Worm (Caenorhabditis elegans) whole organism, L2 larva: ENCODE data around the gene irld-47.

Source experiments
- C34F6.9 ChIP-seq: fragments of 150-350 bp; optimal IDR thresholded peaks from 2 replicates; lab custom pipeline; 2014; ENCODE audit warnings: missing biosample characterization, missing genetic modification characterization
- F13H6.1 ChIP-seq: sonication (generic microtip); optimal IDR thresholded peaks from 2 replicates; lab custom pipeline; 2016; ENCODE audit warnings: missing genetic modification characterization, missing compliant biosample characterization
- R02D3.7 ChIP-seq: fragments of 150-350 bp; optimal IDR thresholded peaks from 2 replicates; lab custom pipeline; 2014; ENCODE audit warnings: missing biosample characterization, missing genetic modification characterization
- Y55F3AM.14 ChIP-seq: fragments of 200-800 bp; sonication (Bioruptor generic); optimal IDR thresholded peaks from 2 replicates; lab custom pipeline; 2018; ENCODE audit warnings: mild to moderate bottlenecking, missing genetic modification characterization, missing compliant biosample characterization
- alr-1 ChIP-seq: fragments of 150-350 bp; optimal IDR thresholded peaks from 2 replicates; lab custom pipeline; 2014; ENCODE audit warnings: missing biosample characterization, missing genetic modification characterization
- aly-2 ChIP-seq: fragments of 150-350 bp; optimal IDR thresholded peaks from 2 replicates; lab custom pipeline; 2014; ENCODE audit warnings: missing biosample characterization, missing genetic modification characterization
- ama-1 ChIP-seq: fragments of 150-350 bp; optimal IDR thresholded peaks from 2 replicates; lab custom pipeline; 2018; ENCODE audit warnings: inconsistent platforms
- blmp-1 ChIP-seq: sonication (generic microtip); optimal IDR thresholded peaks from 2 replicates; lab custom pipeline; 2017; ENCODE audit warnings: missing genetic modification characterization, mild to moderate bottlenecking, missing compliant biosample characterization, antibody characterized with exemption, moderate library complexity; ENCODE audit not compliant: insufficient read depth
- ceh-16 ChIP-seq: fragments of 150-350 bp; optimal IDR thresholded peaks from 2 replicates; lab custom pipeline; 2014; ENCODE audit warnings: missing biosample characterization, missing genetic modification characterization
- crh-2 ChIP-seq: sonication (generic microtip); optimal IDR thresholded peaks from 2 replicates; lab custom pipeline; 2017; ENCODE audit warnings: missing biosample characterization, missing genetic modification characterization
- dmd-4 ChIP-seq: sonication (generic microtip); optimal IDR thresholded peaks from 2 replicates; lab custom pipeline; 2017; ENCODE audit warnings: missing biosample characterization, missing genetic modification characterization
- egl-27 ChIP-seq: sonication (generic microtip); optimal IDR thresholded peaks from 3 replicates; lab custom pipeline; 2017; ENCODE audit warnings: missing biosample characterization, missing genetic modification reagents, missing genetic modification characterization
- elt-3 ChIP-seq: sonication (generic microtip); optimal IDR thresholded peaks from 2 replicates; lab custom pipeline; 2017; ENCODE audit warnings: missing biosample characterization, missing genetic modification characterization
- lin-11 ChIP-seq: fragments of 150-350 bp; sonication (generic microtip); optimal IDR thresholded peaks from 2 replicates; lab custom pipeline; 2014; ENCODE audit warnings: missing biosample characterization, missing genetic modification characterization, inconsistent platforms, mixed read lengths
- lin-13 ChIP-seq: fragments of 150-350 bp; optimal IDR thresholded peaks from 2 replicates; lab custom pipeline; 2014; ENCODE audit warnings: missing biosample characterization, missing genetic modification reagents, missing genetic modification characterization
- lin-39 ChIP-seq: fragments of 150-350 bp; optimal IDR thresholded peaks from 2 replicates; lab custom pipeline; 2014; ENCODE audit warnings: missing biosample characterization, missing genetic modification reagents, missing genetic modification characterization
- lsy-2 ChIP-seq, 2 experiments: fragments of 150-350 bp in 1 of 2; sonication (generic microtip) in 1 of 2; optimal IDR thresholded peaks; 2 replicates each; lab custom pipeline; 2014 to 2017; ENCODE audit warnings: missing biosample characterization in 2 of 2, missing genetic modification characterization in 2 of 2
- mbf-1 ChIP-seq: sonication (generic microtip); optimal IDR thresholded peaks from 2 replicates; lab custom pipeline; 2017; ENCODE audit warnings: missing biosample characterization, missing genetic modification characterization
- nhr-10 ChIP-seq: sonication (generic microtip); optimal IDR thresholded peaks from 2 replicates; lab custom pipeline; 2017; ENCODE audit warnings: missing biosample characterization, missing genetic modification characterization
- nhr-12 ChIP-seq: fragments of 150-350 bp; optimal IDR thresholded peaks from 2 replicates; lab custom pipeline; 2014; ENCODE audit warnings: missing biosample characterization, missing genetic modification characterization
- nhr-21 ChIP-seq: fragments of 150-350 bp; optimal IDR thresholded peaks from 2 replicates; lab custom pipeline; 2014; ENCODE audit warnings: missing biosample characterization, missing genetic modification characterization
- nhr-23 ChIP-seq: fragments of 150-350 bp; optimal IDR thresholded peaks from 2 replicates; lab custom pipeline; 2014; ENCODE audit warnings: missing biosample characterization, missing genetic modification reagents, missing genetic modification characterization
- nhr-237 ChIP-seq: fragments of 150-350 bp; optimal IDR thresholded peaks from 2 replicates; lab custom pipeline; 2014; ENCODE audit warnings: missing biosample characterization, missing genetic modification characterization
- nhr-77 ChIP-seq: fragments of 150-350 bp; optimal IDR thresholded peaks from 2 replicates; lab custom pipeline; 2014; ENCODE audit warnings: missing biosample characterization, missing genetic modification characterization
- peb-1 ChIP-seq: fragments of 150-350 bp; optimal IDR thresholded peaks from 2 replicates; lab custom pipeline; 2014; ENCODE audit warnings: missing biosample characterization, missing genetic modification characterization
- sem-4 ChIP-seq: fragments of 150-350 bp; optimal IDR thresholded peaks from 2 replicates; lab custom pipeline; 2014; ENCODE audit warnings: missing biosample characterization, missing genetic modification reagents, missing genetic modification characterization
- skn-1 ChIP-seq: sonication (generic microtip); optimal IDR thresholded peaks from 2 replicates; lab custom pipeline; 2017; ENCODE audit warnings: missing biosample characterization, missing genetic modification characterization
- sma-3 ChIP-seq: sonication (generic microtip); optimal IDR thresholded peaks from 2 replicates; lab custom pipeline; 2016; ENCODE audit warnings: missing genetic modification reagents, missing genetic modification characterization, missing compliant biosample characterization
- sma-9 ChIP-seq, 2 experiments: fragments of 150-350 bp in 1 of 2; sonication (generic microtip) in 1 of 2; optimal IDR thresholded peaks; 2 replicates each; lab custom pipeline; 2014 to 2016; ENCODE audit warnings: missing genetic modification characterization in 2 of 2, mild to moderate bottlenecking in 1 of 2, missing biosample characterization in 1 of 2, missing compliant biosample characterization in 1 of 2, missing genetic modification reagents in 1 of 2, moderate library complexity in 1 of 2
- snpc-4 ChIP-seq: fragments of 150-350 bp; optimal IDR thresholded peaks from 2 replicates; lab custom pipeline; 2014; ENCODE audit warnings: missing biosample characterization, missing genetic modification characterization
- unc-39 ChIP-seq: fragments of 150-350 bp; optimal IDR thresholded peaks from 2 replicates; lab custom pipeline; 2014; ENCODE audit warnings: missing biosample characterization, missing genetic modification characterization
- unc-55 ChIP-seq: fragments of 150-350 bp; sonication (generic microtip); optimal IDR thresholded peaks from 3 replicates; lab custom pipeline; 2014; ENCODE audit warnings: missing biosample characterization, missing genetic modification reagents, missing genetic modification characterization
- zag-1 ChIP-seq: fragments of 150-350 bp; optimal IDR thresholded peaks from 2 replicates; lab custom pipeline; 2014; ENCODE audit warnings: missing biosample characterization, missing genetic modification characterization
- ztf-1 ChIP-seq: fragments of 200-800 bp; sonication (Bioruptor generic); conservative IDR thresholded peaks from 2 replicates; pipeline ENCODE4 v1.3.6; 2022; ENCODE audit warnings: missing genetic modification characterization, missing compliant biosample characterization
- ztf-4 ChIP-seq: fragments of 150-350 bp; optimal IDR thresholded peaks from 2 replicates; lab custom pipeline; 2014; ENCODE audit warnings: missing biosample characterization, missing genetic modification characterization

irld-47 gene

DNA sequence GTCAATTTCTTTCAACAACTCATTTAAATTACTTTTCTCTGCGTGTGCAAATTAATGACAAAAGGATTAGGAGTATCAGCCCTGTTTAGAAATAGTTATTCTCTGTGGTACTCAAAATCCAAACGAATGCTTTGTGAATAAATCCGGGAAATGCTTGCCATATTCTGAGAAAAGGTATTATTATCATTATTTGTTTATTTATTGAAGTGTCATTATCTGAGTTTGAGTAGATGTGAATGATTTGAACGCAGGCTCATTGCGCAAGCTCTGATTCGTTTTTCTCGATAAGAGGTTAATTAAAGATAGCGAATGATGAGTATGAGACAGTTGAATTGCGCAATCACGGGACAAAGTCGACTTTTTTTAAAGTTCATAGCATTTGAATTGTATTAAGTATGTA, 5.5 kb upstream of the irld-47 start:
- TF ChIP-seq nhr-237, result no peak
- TF ChIP-seq skn-1 (tag; lab: Kevin White, UChicago), result no peak
- TF ChIP-seq lin-11 (tag; lab: Kevin White, UChicago), result no peak
- no peak for TF ChIP-seq alr-1 (tag; lab: Kevin White, UChicago)
- TF ChIP-seq ztf-1 (GFP tag; lab: Robert Waterston, UW), result no peak
- no peak for TF ChIP-seq R02D3.7 (tag; lab: Kevin White, UChicago)

DNA sequence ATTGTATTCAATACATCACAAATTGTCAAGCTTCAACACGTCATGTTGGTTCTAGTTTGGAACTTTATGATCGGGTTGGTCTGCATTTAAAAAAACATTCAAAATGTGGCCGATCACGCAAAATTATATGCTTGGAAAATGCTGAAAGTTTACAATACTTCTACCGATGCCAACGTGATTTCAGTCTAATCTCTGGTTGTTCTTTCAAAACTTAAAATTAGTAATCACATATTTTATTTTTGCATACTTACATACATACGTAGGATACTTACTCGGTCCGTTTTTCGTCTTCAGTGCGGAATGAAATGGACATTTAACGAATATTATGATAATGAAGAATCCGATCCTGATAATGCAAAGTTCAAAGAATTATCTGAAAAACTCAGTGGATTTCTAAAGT, 2.8 kb upstream of the irld-47 start, which contains the start of gene srw-62:
Gene srw-62 (plus strand): TSS at position 301 of the 400 bp plus-strand sequence.
- no peak for TF ChIP-seq ama-1 (lab: Kevin White, UChicago)
- no peak for TF ChIP-seq C34F6.9 (tag; lab: Kevin White, UChicago)
- TF ChIP-seq elt-3 (tag; lab: Kevin White, UChicago), result no peak
- no peak for TF ChIP-seq ztf-4 (tag; lab: Kevin White, UChicago)
- no peak for TF ChIP-seq ceh-16 (tag; lab: Kevin White, UChicago)
- TF ChIP-seq mbf-1, result no peak
- no peak for TF ChIP-seq skn-1 (tag; lab: Kevin White, UChicago)
- no peak for TF ChIP-seq nhr-77 (tag; lab: Kevin White, UChicago)
- TF ChIP-seq lin-11 (tag; lab: Kevin White, UChicago), result no peak
- TF ChIP-seq egl-27, result no peak
- TF ChIP-seq zag-1, result no peak
- no peak for TF ChIP-seq sma-9 (GFP tag; optimal IDR thresholded peaks at IDR 0.05; lab: Kevin White, UChicago)
- TF ChIP-seq sma-9 (tag; optimal IDR thresholded peaks at IDR 0.05; lab: Kevin White, UChicago), result no peak
- no peak for TF ChIP-seq ztf-1 (GFP tag; lab: Robert Waterston, UW)
- no peak for TF ChIP-seq unc-39

DNA sequence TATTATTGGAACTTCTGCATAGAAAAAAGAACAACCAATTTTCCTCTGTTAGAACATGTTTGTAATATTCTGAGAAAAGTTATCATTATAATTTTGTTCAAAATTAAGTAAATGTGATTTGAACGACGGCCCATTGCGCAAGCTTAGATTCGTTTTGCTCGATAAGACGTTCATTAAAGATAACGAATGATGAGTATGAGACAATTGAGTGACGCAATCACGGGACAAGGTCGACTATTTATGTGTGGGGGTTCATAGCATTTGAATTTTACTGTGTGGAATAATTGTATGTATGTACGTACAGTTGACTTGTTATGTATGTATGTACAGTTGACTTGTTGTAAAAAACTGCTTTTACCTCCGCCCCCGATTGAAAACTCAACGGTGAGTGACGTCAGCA, 3.0 kb downstream of the irld-47 start:
- TF ChIP-seq F13H6.1 (tag; lab: Kevin White, UChicago), result no peak
- TF ChIP-seq nhr-237, result no peak
- TF ChIP-seq blmp-1 (tag; lab: Kevin White, UChicago), result no peak
- no peak for TF ChIP-seq zag-1
- TF ChIP-seq elt-3 (tag; lab: Kevin White, UChicago), result no peak
- TF ChIP-seq nhr-10, result no peak
- TF ChIP-seq lin-39 (tag; lab: Kevin White, UChicago), result no peak
- no peak for TF ChIP-seq dmd-4
- TF ChIP-seq aly-2 (tag; lab: Kevin White, UChicago), result no peak
- no peak for TF ChIP-seq Y55F3AM.14 (GFP tag; lab: Kevin White, UChicago)
- no peak for TF ChIP-seq unc-55 (GFP tag; lab: Kevin White, UChicago)

DNA sequence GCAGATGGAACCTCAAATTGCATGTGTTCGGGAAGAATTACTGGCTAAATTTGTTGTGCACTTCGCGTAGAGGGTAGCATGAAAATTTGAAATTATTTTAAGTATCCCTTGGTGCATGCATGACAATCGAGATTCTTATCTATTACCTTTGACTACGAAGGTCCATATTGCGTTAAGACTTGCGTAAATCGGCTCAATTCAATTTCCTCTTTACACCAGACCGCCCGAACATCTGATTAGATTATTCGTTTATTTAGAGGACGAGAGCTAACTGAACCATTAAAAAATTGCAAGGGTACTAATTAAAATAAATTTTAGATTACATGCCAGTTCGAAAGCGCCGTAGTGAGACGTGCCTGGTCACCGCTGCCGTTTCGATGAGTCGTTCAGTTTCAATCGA, 4.8 kb downstream of the irld-47 start:
- TF ChIP-seq nhr-21 (tag; lab: Kevin White, UChicago), result no peak
- TF ChIP-seq lsy-2 (tag; optimal IDR thresholded peaks at IDR 0.05; lab: Kevin White, UChicago), result no peak
- TF ChIP-seq aly-2 (tag; lab: Kevin White, UChicago), result no peak
- TF ChIP-seq nhr-12 (tag; lab: Kevin White, UChicago), result no peak
- no peak for TF ChIP-seq elt-3 (tag; lab: Kevin White, UChicago)
- TF ChIP-seq sma-3, result no peak
- TF ChIP-seq peb-1 (tag; lab: Kevin White, UChicago), result no peak
- no peak for TF ChIP-seq nhr-23 (tag; lab: Kevin White, UChicago)
- no peak for TF ChIP-seq alr-1 (tag; lab: Kevin White, UChicago)
- TF ChIP-seq sem-4 (tag; lab: Kevin White, UChicago), result no peak
- no peak for TF ChIP-seq crh-2 (tag; lab: Kevin White, UChicago)
- no peak for TF ChIP-seq ceh-16 (tag; lab: Kevin White, UChicago)
- TF ChIP-seq snpc-4 (tag; lab: Kevin White, UChicago), result no peak
- no peak for TF ChIP-seq ztf-1 (GFP tag; lab: Robert Waterston, UW)
- no peak for TF ChIP-seq lin-13 (GFP tag; lab: Kevin White, UChicago)
